Fruit fly (Drosophila melanogaster) whole organism, embryonic: ENCODE measurements around the gene CG43131.

Experiments
- Adf1 ChIP-seq: fragments of 200-800 bp; sonication (Bioruptor generic); IDR thresholded peaks from 2 replicates; pipeline ENCODE4 v1.3.6; 2022; ENCODE audit warnings: missing biosample characterization, missing genetic modification characterization
- B-H2 ChIP-seq: fragments of 200-800 bp; sonication (Bioruptor generic); optimal IDR thresholded peaks from 2 replicates; lab custom pipeline; 2018; ENCODE audit warnings: missing biosample characterization, mild to moderate bottlenecking, missing genetic modification characterization
- Bdp1 ChIP-seq: fragments of 200-800 bp; sonication (Bioruptor generic); optimal IDR thresholded peaks from 3 replicates; lab custom pipeline; 2016; ENCODE audit warnings: missing biosample characterization, missing genetic modification characterization
- Bteb2 ChIP-seq: fragments of 200-800 bp; sonication (Bioruptor generic); optimal IDR thresholded peaks from 2 replicates; lab custom pipeline; 2016; ENCODE audit warnings: missing biosample characterization, missing genetic modification characterization
- CG10209 ChIP-seq: fragments of 200-800 bp; sonication (Bioruptor generic); optimal IDR thresholded peaks from 3 replicates; lab custom pipeline; 2017; ENCODE audit warnings: missing biosample characterization, mild to moderate bottlenecking, missing genetic modification characterization, missing genetic modification reagents
- CG12071 ChIP-seq: fragments of 200-800 bp; sonication (Bioruptor generic); optimal IDR thresholded peaks from 3 replicates; lab custom pipeline; 2018; ENCODE audit warnings: missing biosample characterization, mild to moderate bottlenecking, missing genetic modification characterization
- CG12659 ChIP-seq: fragments of 200-800 bp; sonication (Bioruptor generic); optimal IDR thresholded peaks from 3 replicates; lab custom pipeline; 2017; ENCODE audit warnings: mild to moderate bottlenecking, missing biosample characterization, missing genetic modification reagents, missing genetic modification characterization
- CG12744 ChIP-seq: fragments of 200-800 bp; sonication (Bioruptor generic); optimal IDR thresholded peaks from 2 replicates; lab custom pipeline; 2016; ENCODE audit warnings: missing biosample characterization, missing genetic modification characterization
- CG13123 ChIP-seq: fragments of 200-800 bp; sonication (Bioruptor generic); optimal IDR thresholded peaks from 2 replicates; lab custom pipeline; 2016; ENCODE audit warnings: missing biosample characterization, missing genetic modification characterization
- CG13424 ChIP-seq: fragments of 200-800 bp; sonication (Bioruptor generic); optimal IDR thresholded peaks from 2 replicates; lab custom pipeline; 2019; ENCODE audit warnings: missing biosample characterization, mild to moderate bottlenecking, missing genetic modification characterization, moderate library complexity
- CG14710 ChIP-seq: fragments of 200-800 bp; sonication (Bioruptor generic); optimal IDR thresholded peaks from 3 replicates; lab custom pipeline; 2019; ENCODE audit warnings: missing biosample characterization, mild to moderate bottlenecking, missing genetic modification characterization, moderate library complexity
- CG15696 ChIP-seq: fragments of 200-800 bp; sonication (Bioruptor generic); optimal IDR thresholded peaks from 2 replicates; lab custom pipeline; 2019; ENCODE audit warnings: missing biosample characterization, mild to moderate bottlenecking, missing genetic modification characterization, moderate library complexity
- CG17361 ChIP-seq: fragments of 200-800 bp; sonication (Bioruptor generic); IDR thresholded peaks from 3 replicates; pipeline ENCODE4 v1.3.6; 2022; ENCODE audit warnings: missing biosample characterization, missing genetic modification characterization
- CG2875 ChIP-seq: fragments of 200-800 bp; sonication (Bioruptor generic); optimal IDR thresholded peaks from 2 replicates; lab custom pipeline; 2017; ENCODE audit warnings: missing biosample characterization, mild to moderate bottlenecking, missing genetic modification characterization, missing genetic modification reagents
- CG2889 ChIP-seq: fragments of 200-800 bp; sonication (Bioruptor generic); IDR thresholded peaks from 3 replicates; pipeline ENCODE4 v1.3.6; 2022; ENCODE audit warnings: missing biosample characterization, missing genetic modification characterization
- CG31441 ChIP-seq: fragments of 200-800 bp; sonication (Bioruptor generic); IDR thresholded peaks from 2 replicates; pipeline ENCODE4 v1.3.6; 2022; ENCODE audit warnings: missing biosample characterization, missing genetic modification characterization
- CG3995 ChIP-seq: fragments of 200-800 bp; sonication (Bioruptor generic); optimal IDR thresholded peaks from 3 replicates; lab custom pipeline; 2016; ENCODE audit warnings: missing biosample characterization, missing genetic modification characterization
- CG6654 ChIP-seq: fragments of 200-800 bp; sonication (Bioruptor generic); optimal IDR thresholded peaks from 2 replicates; lab custom pipeline; 2017; ENCODE audit warnings: missing biosample characterization, mild to moderate bottlenecking, missing genetic modification characterization
- CG7271 ChIP-seq: fragments of 200-800 bp; sonication (Bioruptor generic); optimal IDR thresholded peaks from 2 replicates; lab custom pipeline; 2018; ENCODE audit warnings: missing biosample characterization, mild to moderate bottlenecking, missing genetic modification characterization, moderate library complexity
- CG7745 ChIP-seq: fragments of 200-800 bp; sonication (Bioruptor generic); optimal IDR thresholded peaks from 2 replicates; lab custom pipeline; 2018; ENCODE audit warnings: missing biosample characterization, mild to moderate bottlenecking, missing genetic modification characterization, moderate library complexity
- CG8089 ChIP-seq: fragments of 200-800 bp; sonication (Bioruptor generic); optimal IDR thresholded peaks from 3 replicates; lab custom pipeline; 2016; ENCODE audit warnings: missing biosample characterization, missing genetic modification characterization
- CoRest ChIP-seq: fragments of 200-800 bp; sonication (Bioruptor generic); optimal IDR thresholded peaks from 3 replicates; lab custom pipeline; 2018; ENCODE audit warnings: missing biosample characterization, mild to moderate bottlenecking, missing genetic modification characterization, moderate library complexity
- ERR ChIP-seq: fragments of 200-800 bp; sonication (Bioruptor generic); optimal IDR thresholded peaks from 2 replicates; lab custom pipeline; 2016; ENCODE audit warnings: missing biosample characterization, missing genetic modification characterization
- Eip74EF ChIP-seq, 2 experiments: fragments of 200-800 bp in 1 of 2; fragments of >200 bp in 1 of 2; sonication (Bioruptor generic) in 1 of 2; optimal IDR thresholded peaks; 2 replicates each; lab custom pipeline; 2017 to 2019; ENCODE audit warnings: missing biosample characterization in 2 of 2, missing genetic modification characterization in 2 of 2, mild to moderate bottlenecking in 1 of 2, moderate library complexity in 1 of 2
- Hsf ChIP-seq: fragments of 200-800 bp; sonication (Bioruptor generic); optimal IDR thresholded peaks from 3 replicates; lab custom pipeline; 2016; ENCODE audit warnings: missing biosample characterization, missing genetic modification characterization
- Kr ChIP-seq: fragments of 200-800 bp; sonication (Bioruptor generic); optimal IDR thresholded peaks from 2 replicates; lab custom pipeline; 2017; ENCODE audit warnings: missing biosample characterization, mild to moderate bottlenecking, missing genetic modification characterization
- Lim3 ChIP-seq: fragments of 200-800 bp; sonication (Bioruptor generic); IDR thresholded peaks from 2 replicates; pipeline ENCODE4 v1.3.6; 2022; ENCODE audit warnings: missing biosample characterization, missing genetic modification characterization
- Lpt ChIP-seq: fragments of >200 bp; optimal IDR thresholded peaks from 2 replicates; lab custom pipeline; 2018; ENCODE audit warnings: missing biosample characterization, missing genetic modification characterization
- NC2β ChIP-seq: fragments of 200-800 bp; sonication (Bioruptor generic); optimal IDR thresholded peaks from 2 replicates; lab custom pipeline; 2016; ENCODE audit warnings: missing biosample characterization, missing genetic modification characterization
- Nf-YA ChIP-seq: fragments of 200-800 bp; sonication (Bioruptor generic); IDR thresholded peaks from 2 replicates; pipeline ENCODE4 v1.3.6; 2022; ENCODE audit warnings: missing biosample characterization, missing genetic modification characterization
- Pdp1 ChIP-seq, 2 experiments: fragments of 200-800 bp; sonication (Bioruptor generic); optimal IDR thresholded peaks; 3 replicates each; lab custom pipeline; 2016; ENCODE audit warnings: missing biosample characterization in 2 of 2, missing genetic modification characterization in 2 of 2, mild to moderate bottlenecking in 1 of 2, moderate library complexity in 1 of 2
- crol ChIP-seq: fragments of 200-800 bp; sonication (Bioruptor generic); IDR thresholded peaks from 2 replicates; pipeline ENCODE4 v1.3.6; 2022; ENCODE audit warnings: missing biosample characterization, missing genetic modification characterization
- dmrt11E ChIP-seq: fragments of 200-800 bp; sonication (Bioruptor generic); optimal IDR thresholded peaks from 3 replicates; lab custom pipeline; 2018; ENCODE audit warnings: missing biosample characterization, mild to moderate bottlenecking, missing genetic modification characterization, moderate library complexity
- esg ChIP-seq: fragments of 200-800 bp; sonication (Bioruptor generic); conservative IDR thresholded peaks from 2 replicates; pipeline ENCODE4 v1.3.6; 2022; ENCODE audit warnings: missing biosample characterization, missing genetic modification characterization
- fd96Cb ChIP-seq: fragments of 200-800 bp; sonication (Bioruptor generic); optimal IDR thresholded peaks from 2 replicates; lab custom pipeline; 2018; ENCODE audit warnings: missing biosample characterization, mild to moderate bottlenecking, missing genetic modification characterization, moderate library complexity
- gsb ChIP-seq: fragments of 200-800 bp; sonication (Bioruptor generic); IDR thresholded peaks from 2 replicates; pipeline ENCODE4 v1.3.6; 2022; ENCODE audit warnings: missing biosample characterization, missing genetic modification characterization
- h ChIP-seq: fragments of >200 bp; optimal IDR thresholded peaks from 2 replicates; lab custom pipeline; 2017
- her ChIP-seq: fragments of 200-800 bp; sonication (Bioruptor generic); optimal IDR thresholded peaks from 2 replicates; lab custom pipeline; 2016; ENCODE audit warnings: missing biosample characterization, missing genetic modification characterization
- inv ChIP-seq: fragments of 200-800 bp; sonication (Bioruptor generic); IDR thresholded peaks from 2 replicates; pipeline ENCODE4 v1.3.6; 2022; ENCODE audit warnings: missing biosample characterization, missing genetic modification characterization; ENCODE audit not compliant: partially characterized antibody
- nerfin-1 ChIP-seq: fragments of 200-800 bp; sonication (Bioruptor generic); optimal IDR thresholded peaks from 3 replicates; lab custom pipeline; 2019; ENCODE audit warnings: missing biosample characterization, mild to moderate bottlenecking, missing genetic modification characterization, moderate library complexity
- phol ChIP-seq: fragments of 200-800 bp; sonication (Bioruptor generic); optimal IDR thresholded peaks from 3 replicates; lab custom pipeline; 2018; ENCODE audit warnings: missing biosample characterization, mild to moderate bottlenecking, missing genetic modification characterization, moderate library complexity
- prd ChIP-seq, 3 experiments: fragments of >200 bp in 2 of 3; fragments of 200-800 bp in 1 of 3; sonication (Bioruptor generic) in 1 of 3; optimal IDR thresholded peaks in 2 of 3; IDR thresholded peaks in 1 of 3; 2 replicates in 2 of 3; 3 replicates in 1 of 3; pipeline versions ENCODE4 v1.3.6 to Lab custom; 2017 to 2022; ENCODE audit warnings: missing biosample characterization in 1 of 3, missing genetic modification characterization in 1 of 3
- salm ChIP-seq: fragments of 200-800 bp; sonication (Bioruptor generic); optimal IDR thresholded peaks from 2 replicates; lab custom pipeline; 2018; ENCODE audit warnings: missing biosample characterization, mild to moderate bottlenecking, missing genetic modification characterization
- schlank ChIP-seq: fragments of 200-800 bp; sonication (Bioruptor generic); optimal IDR thresholded peaks from 2 replicates; lab custom pipeline; 2018; ENCODE audit warnings: missing biosample characterization, mild to moderate bottlenecking, missing genetic modification characterization
- seq ChIP-seq: fragments of 200-800 bp; sonication (Bioruptor generic); IDR thresholded peaks from 2 replicates; pipeline ENCODE4 v1.3.6; 2022; ENCODE audit warnings: missing biosample characterization, missing genetic modification characterization
- slp2 ChIP-seq: fragments of 200-800 bp; sonication (Bioruptor generic); optimal IDR thresholded peaks from 2 replicates; lab custom pipeline; 2016; ENCODE audit warnings: missing biosample characterization, missing genetic modification characterization
- ssp ChIP-seq: fragments of 200-800 bp; sonication (Bioruptor generic); IDR thresholded peaks from 2 replicates; pipeline ENCODE4 v1.3.6; 2022; ENCODE audit warnings: missing biosample characterization, missing genetic modification characterization
- stc ChIP-seq: fragments of 200-800 bp; sonication (Bioruptor generic); IDR thresholded peaks from 2 replicates; pipeline ENCODE4 v1.3.6; 2022; ENCODE audit warnings: missing biosample characterization, missing genetic modification characterization
- tin ChIP-seq: fragments of 200-800 bp; sonication (Bioruptor generic); optimal IDR thresholded peaks from 3 replicates; lab custom pipeline; 2016; ENCODE audit warnings: missing biosample characterization, missing genetic modification characterization
- tll ChIP-seq, 2 experiments: fragments of 200-800 bp in 1 of 2; fragments of >200 bp in 1 of 2; sonication (Bioruptor generic) in 1 of 2; optimal IDR thresholded peaks; 2 replicates each; lab custom pipeline; 2017 to 2019; ENCODE audit warnings: missing biosample characterization in 2 of 2, missing genetic modification characterization in 2 of 2, mild to moderate bottlenecking in 1 of 2, moderate library complexity in 1 of 2
- usp ChIP-seq: fragments of >200 bp; optimal IDR thresholded peaks from 2 replicates; lab custom pipeline; 2017; ENCODE audit warnings: missing biosample characterization, missing genetic modification characterization
- wor ChIP-seq: fragments of 200-800 bp; sonication (Bioruptor generic); IDR thresholded peaks from 2 replicates; pipeline ENCODE4 v1.3.6; 2022; ENCODE audit warnings: missing biosample characterization, missing genetic modification characterization

The CG43131 gene

dm6 chr3R:5106917-5107316, 2.1 kb downstream of the CG43131 start (continued):
- TF ChIP-seq Nf-YA (GFP tag; lab: Robert Waterston, UW), result no peak
- no peak for TF ChIP-seq seq (GFP tag; lab: Robert Waterston, UW)
- TF ChIP-seq her, result no peak
- no peak for TF ChIP-seq crol
- TF ChIP-seq CG6654 (GFP tag; lab: Kevin White, UChicago), result no peak
- no peak for TF ChIP-seq phol (tag; lab: Kevin White, UChicago)
- no peak for TF ChIP-seq CG12744
- peak; percentile 5 for TF ChIP-seq CG10209 (GFP tag; lab: Kevin White, UChicago)
- no peak for TF ChIP-seq Lpt (GFP tag; lab: Kevin White, UChicago)
- no peak for TF ChIP-seq ssp (GFP tag; lab: Robert Waterston, UW)
- peak; percentile 29 for TF ChIP-seq CG15696 (tag; lab: Kevin White, UChicago)
- no peak for TF ChIP-seq CG13424 (tag; lab: Kevin White, UChicago)
- TF ChIP-seq Adf1, result no peak
- TF ChIP-seq h (lab: Kevin White, UChicago), result no peak
- TF ChIP-seq Lim3 (GFP tag; lab: Robert Waterston, UW), result no peak
- TF ChIP-seq CG17361, result no peak
- no peak for TF ChIP-seq CG13123
- no peak for TF ChIP-seq NC2β (GFP tag; lab: Kevin White, UChicago)
- no peak for TF ChIP-seq CG12659 (GFP tag; lab: Kevin White, UChicago)
- TF ChIP-seq CoRest (tag; lab: Kevin White, UChicago), result peak; percentile 2
- no peak for TF ChIP-seq esg (GFP tag; lab: Robert Waterston, UW)
- TF ChIP-seq fd96Cb, result no peak
- TF ChIP-seq CG7745, result no peak
- TF ChIP-seq wor (GFP tag; lab: Robert Waterston, UW), result no peak
- TF ChIP-seq inv, result no peak
- TF ChIP-seq Hsf, result no peak
- TF ChIP-seq usp (GFP tag; lab: Kevin White, UChicago), result no peak
- TF ChIP-seq CG12071, result peak; percentile 35
- no peak for TF ChIP-seq gsb
- no peak for TF ChIP-seq schlank (tag; lab: Kevin White, UChicago)
- peak; percentile 9 for TF ChIP-seq nerfin-1 (tag; lab: Kevin White, UChicago)
- TF ChIP-seq CG2889 (GFP tag; lab: Robert Waterston, UW), result no peak
- no peak for TF ChIP-seq slp2 (GFP tag; lab: Kevin White, UChicago)
- TF ChIP-seq dmrt11E (tag; lab: Kevin White, UChicago), result peak; percentile 24
- TF ChIP-seq CG8089, result no peak
- TF ChIP-seq stc (GFP tag; lab: Robert Waterston, UW), result no peak
- TF ChIP-seq ERR (GFP tag; lab: Kevin White, UChicago), result no peak
- TF ChIP-seq CG14710 (tag; lab: Kevin White, UChicago), result no peak
- TF ChIP-seq CG3995 (GFP tag; lab: Kevin White, UChicago), result no peak
- no peak for TF ChIP-seq Eip74EF (GFP tag; optimal IDR thresholded peaks at IDR 0.05; lab: Kevin White, UChicago)
- TF ChIP-seq Pdp1 (GFP tag; optimal IDR thresholded peaks at IDR 0.05; lab: Kevin White, UChicago), result peak in 1 of 2 experiments; percentile 2
- TF ChIP-seq salm, result no peak
- no peak for TF ChIP-seq tin (GFP tag; lab: Kevin White, UChicago)
- TF ChIP-seq tll (GFP tag; optimal IDR thresholded peaks at IDR 0.05; lab: Kevin White, UChicago), result no peak
- no peak for TF ChIP-seq Bteb2
- no peak for TF ChIP-seq prd (optimal IDR thresholded peaks at IDR 0.05; lab: Kevin White, UChicago)
- no peak for TF ChIP-seq prd (GFP tag; IDR thresholded peaks at IDR 0.05; lab: Robert Waterston, UW)
- TF ChIP-seq Bdp1 (GFP tag; lab: Kevin White, UChicago), result peak; percentile 4
- TF ChIP-seq Kr (GFP tag; lab: Kevin White, UChicago), result peak; percentile 51
- TF ChIP-seq CG31441 (GFP tag; lab: Robert Waterston, UW), result no peak
- peak; percentile 34 for TF ChIP-seq CG7271 (tag; lab: Kevin White, UChicago)
- TF ChIP-seq B-H2, result no peak
- TF ChIP-seq CG2875, result no peak
